Worm (Caenorhabditis elegans) whole organism, young adult: Measurements from ENCODE around the gene Y22D7AL.6.

Source experiments
- B0261.1 ChIP-seq: sonication (generic microtip); optimal IDR thresholded peaks from 2 replicates; lab custom pipeline; 2016; ENCODE audit warnings: mild to moderate bottlenecking, missing genetic modification characterization, moderate library complexity, missing compliant biosample characterization
- C06A6.2 ChIP-seq: fragments of 200-800 bp; sonication (Bioruptor generic); conservative IDR thresholded peaks from 2 replicates; pipeline ENCODE4 v1.3.6; 2022; ENCODE audit warnings: missing genetic modification characterization, missing compliant biosample characterization
- F22D6.2 ChIP-seq: sonication (generic microtip); optimal IDR thresholded peaks from 2 replicates; lab custom pipeline; 2016; ENCODE audit warnings: mild to moderate bottlenecking, missing genetic modification characterization, missing compliant biosample characterization
- F39B2.1 ChIP-seq: fragments of 200-800 bp; sonication (Bioruptor generic); IDR thresholded peaks from 2 replicates; pipeline ENCODE4 v1.3.6; 2022; ENCODE audit warnings: missing genetic modification reagents, missing genetic modification characterization, missing compliant biosample characterization
- F57A8.1 ChIP-seq: fragments of 200-800 bp; sonication (Bioruptor generic); optimal IDR thresholded peaks from 2 replicates; lab custom pipeline; 2018; ENCODE audit warnings: mild to moderate bottlenecking, missing genetic modification characterization, moderate library complexity, missing compliant biosample characterization
- K11D2.4 ChIP-seq: fragments of 200-800 bp; sonication (Bioruptor generic); IDR thresholded peaks from 2 replicates; pipeline ENCODE4 v1.3.6; 2022; ENCODE audit warnings: missing genetic modification reagents, missing genetic modification characterization, missing compliant biosample characterization
- T07F8.4 ChIP-seq: sonication (generic microtip); optimal IDR thresholded peaks from 2 replicates; lab custom pipeline; 2016; ENCODE audit warnings: mild to moderate bottlenecking, missing genetic modification characterization, moderate library complexity, missing compliant biosample characterization
- Y53F4B.3 ChIP-seq: fragments of 200-800 bp; sonication (Bioruptor generic); IDR thresholded peaks from 2 replicates; pipeline ENCODE4 v1.3.6; 2022; ENCODE audit warnings: missing genetic modification reagents, missing genetic modification characterization, missing compliant biosample characterization
- Y53G8AR.9 ChIP-seq: fragments of 200-800 bp; sonication (Bioruptor generic); conservative IDR thresholded peaks from 2 replicates; pipeline ENCODE4 v1.3.6; 2022; ENCODE audit warnings: missing genetic modification reagents, missing genetic modification characterization, missing compliant biosample characterization
- Y95B8A.8 ChIP-seq: fragments of 200-800 bp; sonication (Bioruptor generic); IDR thresholded peaks from 2 replicates; pipeline ENCODE4 v1.3.6; 2022; ENCODE audit warnings: missing genetic modification reagents, missing genetic modification characterization, missing compliant biosample characterization
- ama-1 ChIP-seq, 3 experiments: fragments of 150-350 bp in 1 of 3; sonication (generic microtip) in 2 of 3; optimal IDR thresholded peaks; 2 replicates each; lab custom pipeline; 2014 to 2018; ENCODE audit warnings: missing biosample characterization in 2 of 3, missing genetic modification characterization in 2 of 3, missing genetic modification reagents in 2 of 3
- atf-7 ChIP-seq: sonication (generic microtip); optimal IDR thresholded peaks from 2 replicates; lab custom pipeline; 2017; ENCODE audit warnings: mild to moderate bottlenecking, missing genetic modification characterization, missing compliant biosample characterization
- attf-5 ChIP-seq: fragments of 200-800 bp; sonication (Bioruptor generic); optimal IDR thresholded peaks from 2 replicates; lab custom pipeline; 2018; ENCODE audit warnings: mild to moderate bottlenecking, missing genetic modification characterization, missing compliant biosample characterization
- ccch-3 ChIP-seq: fragments of 200-800 bp; sonication (Bioruptor generic); optimal IDR thresholded peaks from 2 replicates; lab custom pipeline; 2018; ENCODE audit warnings: mild to moderate bottlenecking, missing genetic modification characterization, missing compliant biosample characterization
- ceh-100 ChIP-seq: fragments of 200-800 bp; sonication (Bioruptor generic); IDR thresholded peaks from 2 replicates; pipeline ENCODE4 v1.3.6; 2022; ENCODE audit warnings: missing genetic modification reagents, missing genetic modification characterization, missing compliant biosample characterization
- ceh-27 ChIP-seq: fragments of 200-800 bp; sonication (Bioruptor generic); optimal IDR thresholded peaks from 2 replicates; lab custom pipeline; 2018; ENCODE audit warnings: mild to moderate bottlenecking, missing genetic modification characterization, moderate library complexity, missing compliant biosample characterization
- ceh-58 ChIP-seq: fragments of 200-800 bp; sonication (Bioruptor generic); IDR thresholded peaks from 2 replicates; pipeline ENCODE4 v1.3.6; 2022; ENCODE audit warnings: missing genetic modification characterization, missing compliant biosample characterization
- ceh-79 ChIP-seq: sonication (generic microtip); optimal IDR thresholded peaks from 2 replicates; lab custom pipeline; 2017; ENCODE audit warnings: mild to moderate bottlenecking, missing genetic modification characterization, missing compliant biosample characterization
- die-1 ChIP-seq: sonication (generic microtip); optimal IDR thresholded peaks from 2 replicates; lab custom pipeline; 2016; ENCODE audit warnings: missing genotype, mild to moderate bottlenecking, missing genetic modification characterization, missing compliant biosample characterization
- dox-1 ChIP-seq: fragments of 200-800 bp; sonication (Bioruptor generic); IDR thresholded peaks from 2 replicates; pipeline ENCODE4 v1.3.6; 2022; ENCODE audit warnings: missing genetic modification reagents, missing genetic modification characterization, missing compliant biosample characterization
- dpff-1 ChIP-seq: sonication (generic microtip); optimal IDR thresholded peaks from 2 replicates; lab custom pipeline; 2017; ENCODE audit warnings: mild to moderate bottlenecking, missing genetic modification characterization, missing compliant biosample characterization
- efl-1 ChIP-seq: fragments of 150-350 bp; optimal IDR thresholded peaks from 2 replicates; lab custom pipeline; 2014; ENCODE audit warnings: missing biosample characterization, missing genetic modification reagents, missing genetic modification characterization
- egl-18 ChIP-seq: fragments of 200-800 bp; sonication (Bioruptor generic); IDR thresholded peaks from 2 replicates; pipeline ENCODE4 v1.3.6; 2022; ENCODE audit warnings: missing genetic modification reagents, missing genetic modification characterization, missing compliant biosample characterization
- egl-44 ChIP-seq: fragments of 200-800 bp; sonication (Bioruptor generic); IDR thresholded peaks from 2 replicates; pipeline ENCODE4 v1.3.6; 2022; ENCODE audit warnings: missing genetic modification reagents, missing genetic modification characterization, missing compliant biosample characterization
- egrh-3 ChIP-seq: fragments of 200-800 bp; sonication (Bioruptor generic); IDR thresholded peaks from 2 replicates; pipeline ENCODE4 v1.3.6; 2022; ENCODE audit warnings: missing genetic modification reagents, missing genetic modification characterization, missing compliant biosample characterization
- him-1 ChIP-seq: sonication (generic microtip); optimal IDR thresholded peaks from 2 replicates; lab custom pipeline; 2016; ENCODE audit warnings: missing genotype, missing genetic modification reagents, missing genetic modification characterization, missing compliant biosample characterization
- hlh-12 ChIP-seq: sonication (generic microtip); optimal IDR thresholded peaks from 2 replicates; lab custom pipeline; 2016; ENCODE audit warnings: missing genetic modification characterization, missing compliant biosample characterization
- hlh-26 ChIP-seq: fragments of 200-800 bp; sonication (Bioruptor generic); conservative IDR thresholded peaks from 2 replicates; pipeline ENCODE4 v1.3.6; 2022; ENCODE audit warnings: missing genetic modification reagents, missing genetic modification characterization, missing compliant biosample characterization
- let-607 ChIP-seq, 2 experiments: fragments of 200-800 bp in 1 of 2; sonication (Bioruptor generic) in 1 of 2; sonication (generic microtip) in 1 of 2; optimal IDR thresholded peaks; 2 replicates each; lab custom pipeline; 2016 to 2018; ENCODE audit warnings: mild to moderate bottlenecking in 2 of 2, missing compliant biosample characterization in 2 of 2, missing genetic modification characterization in 2 of 2, moderate library complexity in 2 of 2, missing genotype in 1 of 2
- lsy-27 ChIP-seq: sonication (generic microtip); optimal IDR thresholded peaks from 2 replicates; lab custom pipeline; 2017; ENCODE audit warnings: missing genetic modification characterization, mild to moderate bottlenecking, missing compliant biosample characterization, antibody characterized with exemption, missing genotype, borderline replicate concordance; ENCODE audit not compliant: insufficient read depth
- madf-8 ChIP-seq: fragments of 200-800 bp; sonication (Bioruptor generic); conservative IDR thresholded peaks from 2 replicates; pipeline ENCODE4 v1.3.6; 2022; ENCODE audit warnings: missing genetic modification reagents, missing genetic modification characterization, missing compliant biosample characterization
- mcd-1 ChIP-seq: fragments of 200-800 bp; sonication (Bioruptor generic); IDR thresholded peaks from 2 replicates; pipeline ENCODE4 v1.3.6; 2022; ENCODE audit warnings: missing genetic modification reagents, missing genetic modification characterization, missing compliant biosample characterization
- mes-4 ChIP-seq: sonication (generic microtip); optimal IDR thresholded peaks from 2 replicates; lab custom pipeline; 2016; ENCODE audit warnings: missing genotype, missing genetic modification characterization, missing compliant biosample characterization
- nfya-1 ChIP-seq: sonication (generic microtip); optimal IDR thresholded peaks from 2 replicates; lab custom pipeline; 2017; ENCODE audit warnings: antibody characterized with exemption, missing compliant biosample characterization, missing genetic modification characterization, borderline replicate concordance; ENCODE audit not compliant: insufficient read depth
- nfya-2 ChIP-seq: fragments of 200-800 bp; sonication (Bioruptor generic); IDR thresholded peaks from 2 replicates; pipeline ENCODE4 v1.3.6; 2022; ENCODE audit warnings: missing genetic modification reagents, missing genetic modification characterization, missing compliant biosample characterization
- nfyb-1 ChIP-seq: fragments of 200-800 bp; sonication (Bioruptor generic); IDR thresholded peaks from 2 replicates; pipeline ENCODE4 v1.3.6; 2022; ENCODE audit warnings: missing genetic modification reagents, missing genetic modification characterization, missing compliant biosample characterization
- nhr-120 ChIP-seq: fragments of 200-800 bp; sonication (Bioruptor generic); IDR thresholded peaks from 2 replicates; pipeline ENCODE4 v1.3.6; 2022; ENCODE audit warnings: missing genetic modification characterization, missing compliant biosample characterization
- nhr-27 ChIP-seq: fragments of 200-800 bp; sonication (Bioruptor generic); optimal IDR thresholded peaks from 2 replicates; lab custom pipeline; 2018; ENCODE audit warnings: mild to moderate bottlenecking, missing genetic modification characterization, moderate library complexity, missing compliant biosample characterization
- pha-4 ChIP-seq: fragments of 150-350 bp; sonication (generic microtip); optimal IDR thresholded peaks from 2 replicates; lab custom pipeline; 2014; ENCODE audit warnings: missing biosample characterization, missing genetic modification reagents, missing genetic modification characterization
- sdz-38 ChIP-seq: sonication (generic microtip); optimal IDR thresholded peaks from 2 replicates; lab custom pipeline; 2016; ENCODE audit warnings: missing genotype, missing genetic modification characterization, missing compliant biosample characterization
- sea-2 ChIP-seq: fragments of 200-800 bp; sonication (Bioruptor generic); IDR thresholded peaks from 2 replicates; pipeline ENCODE4 v1.3.6; 2022; ENCODE audit warnings: missing genetic modification characterization, missing compliant biosample characterization
- snpc-1.1 ChIP-seq: sonication (generic microtip); optimal IDR thresholded peaks from 2 replicates; lab custom pipeline; 2017; ENCODE audit warnings: missing genetic modification characterization, mild to moderate bottlenecking, missing compliant biosample characterization, antibody characterized with exemption, moderate library complexity, missing genotype, missing genetic modification reagents; ENCODE audit not compliant: insufficient read depth
- tbp1 ChIP-seq: fragments of 200-800 bp; sonication (Bioruptor generic); optimal IDR thresholded peaks from 2 replicates; lab custom pipeline; 2018; ENCODE audit warnings: mild to moderate bottlenecking, missing genetic modification characterization, missing compliant biosample characterization
- xnd-1 ChIP-seq: sonication (generic microtip); optimal IDR thresholded peaks from 2 replicates; lab custom pipeline; 2016; ENCODE audit warnings: missing genotype, missing genetic modification reagents, missing genetic modification characterization, missing compliant biosample characterization
- zim-3 ChIP-seq: sonication (generic microtip); optimal IDR thresholded peaks from 2 replicates; lab custom pipeline; 2017; ENCODE audit warnings: mild to moderate bottlenecking, missing genetic modification characterization, moderate library complexity, missing compliant biosample characterization
- ztf-3 ChIP-seq: fragments of 200-800 bp; sonication (Bioruptor generic); optimal IDR thresholded peaks from 2 replicates; lab custom pipeline; 2018; ENCODE audit warnings: mild to moderate bottlenecking, missing genetic modification characterization, missing compliant biosample characterization
- ztf-6 ChIP-seq: fragments of 200-800 bp; sonication (Bioruptor generic); IDR thresholded peaks from 2 replicates; pipeline ENCODE4 v1.3.6; 2022; ENCODE audit warnings: missing genetic modification reagents, missing genetic modification characterization, missing compliant biosample characterization

Y22D7AL.6 gene

ce11 chrIII:1601464-1602169, 3.1 kb upstream of the Y22D7AL.6 start:
- peak; percentile 45 for TF ChIP-seq egrh-3
- no peak for TF ChIP-seq lsy-27 (tag; lab: Kevin White, UChicago)
- TF ChIP-seq hlh-26 (GFP tag; lab: Robert Waterston, UW) = no peak
- TF ChIP-seq pha-4 (tag; lab: Kevin White, UChicago) = no peak
- TF ChIP-seq B0261.1 (tag; lab: Kevin White, UChicago) = peak; percentile 88
- no peak for TF ChIP-seq mes-4 (tag; lab: Kevin White, UChicago)
- peak; percentile 79 for TF ChIP-seq zim-3 (tag; lab: Kevin White, UChicago)
- no peak for TF ChIP-seq ceh-100 (GFP tag; lab: Robert Waterston, UW)
- TF ChIP-seq ceh-58 = no peak
- no peak for TF ChIP-seq dpff-1 (tag; lab: Kevin White, UChicago)
- TF ChIP-seq Y53F4B.3 = no peak
- TF ChIP-seq Y53G8AR.9 = 0 out of 2 replicates have a peak, but pooled peaks have one; percentile 28
- peak; percentile 93 for TF ChIP-seq die-1 (tag; lab: Kevin White, UChicago)
- TF ChIP-seq nhr-120 (GFP tag; lab: Robert Waterston, UW) = 0 out of 2 replicates have a peak, but pooled peaks have one; percentile 73
- TF ChIP-seq egl-44 = peak; percentile 71; the same call in 1 of the 2 replicates
- TF ChIP-seq ztf-6 = peak; percentile 74; the same call in 1 of the 2 replicates
- no peak for TF ChIP-seq Y95B8A.8 (GFP tag; lab: Robert Waterston, UW)
- TF ChIP-seq F22D6.2 (tag; lab: Kevin White, UChicago) = no peak
- no peak for TF ChIP-seq nhr-27 (tag; lab: Kevin White, UChicago)
- no peak for TF ChIP-seq egl-18 (GFP tag; lab: Robert Waterston, UW)
- TF ChIP-seq madf-8 = no peak
- peak; percentile 21 for TF ChIP-seq ztf-3 (GFP tag; lab: Kevin White, UChicago)
- TF ChIP-seq C06A6.2 (GFP tag; lab: Robert Waterston, UW) = no peak
- TF ChIP-seq F57A8.1 (GFP tag; lab: Kevin White, UChicago) = no peak
- TF ChIP-seq ama-1 (optimal IDR thresholded peaks at IDR 0.05; lab: Kevin White, UChicago) = no peak
- peak in 1 of 2 experiments; percentile 37 for TF ChIP-seq ama-1 (GFP tag; optimal IDR thresholded peaks at IDR 0.05; lab: Kevin White, UChicago)
- peak; percentile 75 for TF ChIP-seq nfyb-1
- 0 out of 2 replicates have a peak, but pooled peaks have one; percentile 15 for TF ChIP-seq K11D2.4
- no peak for TF ChIP-seq sdz-38
- peak; percentile 63; the same call in 1 of the 2 replicates for TF ChIP-seq dox-1
- no peak for TF ChIP-seq xnd-1 (tag; lab: Kevin White, UChicago)
- TF ChIP-seq sea-2 = no peak
- TF ChIP-seq T07F8.4 (tag; lab: Kevin White, UChicago) = peak; percentile 82
- peak in 1 of 2 experiments; percentile 55 for TF ChIP-seq let-607 (tag; optimal IDR thresholded peaks at IDR 0.05; lab: Kevin White, UChicago)
- no peak for TF ChIP-seq efl-1 (GFP tag; lab: Kevin White, UChicago)
- peak; percentile 61 for TF ChIP-seq ccch-3 (GFP tag; lab: Kevin White, UChicago)
- peak; percentile 60 for TF ChIP-seq mcd-1 (GFP tag; lab: Robert Waterston, UW)
- TF ChIP-seq tbp1 = peak; percentile 93
- TF ChIP-seq hlh-12 (tag; lab: Kevin White, UChicago) = peak; percentile 48
- TF ChIP-seq attf-5 (GFP tag; lab: Kevin White, UChicago) = peak; percentile 51
- no peak for TF ChIP-seq ceh-27 (GFP tag; lab: Kevin White, UChicago)
- no peak for TF ChIP-seq ceh-79 (tag; lab: Kevin White, UChicago)
- no peak for TF ChIP-seq snpc-1.1
- TF ChIP-seq nfya-1 (tag; lab: Kevin White, UChicago) = no peak
- TF ChIP-seq F39B2.1 = no peak
- no peak for TF ChIP-seq nfya-2
- peak; percentile 20 for TF ChIP-seq him-1 (tag; lab: Kevin White, UChicago)
- peak; percentile 72 for TF ChIP-seq atf-7
